Fruit fly (Drosophila melanogaster) whole organism, embryonic: ENCODE results near the gene Rpt4.

Experiments
- C15 ChIP-seq: fragments of 200-800 bp; sonication (Bioruptor generic); IDR thresholded peaks from 3 replicates; pipeline ENCODE4 v1.3.6; 2022; ENCODE audit warnings: missing biosample characterization, missing genetic modification characterization
- CG11398 ChIP-seq: fragments of 200-800 bp; sonication (Bioruptor generic); optimal IDR thresholded peaks from 2 replicates; lab custom pipeline; 2016; ENCODE audit warnings: missing biosample characterization, missing genetic modification characterization
- CG11456 ChIP-seq: fragments of 200-800 bp; sonication (Bioruptor generic); IDR thresholded peaks from 3 replicates; pipeline ENCODE4 v1.3.6; 2022; ENCODE audit warnings: missing biosample characterization, missing genetic modification characterization
- CG11695 ChIP-seq: fragments of 200-800 bp; sonication (Bioruptor generic); IDR thresholded peaks from 3 replicates; pipeline ENCODE4 v1.3.6; 2022; ENCODE audit warnings: missing biosample characterization, missing genetic modification characterization
- CG13624 ChIP-seq: fragments of 200-800 bp; sonication (Bioruptor generic); optimal IDR thresholded peaks from 2 replicates; lab custom pipeline; 2016; ENCODE audit warnings: missing biosample characterization, missing genetic modification characterization
- CG1529 ChIP-seq: fragments of 200-800 bp; sonication (Bioruptor generic); optimal IDR thresholded peaks from 3 replicates; lab custom pipeline; 2018; ENCODE audit warnings: missing biosample characterization, missing genetic modification characterization
- CG17361 ChIP-seq: fragments of 200-800 bp; sonication (Bioruptor generic); IDR thresholded peaks from 3 replicates; pipeline ENCODE4 v1.3.6; 2022; ENCODE audit warnings: missing biosample characterization, missing genetic modification characterization
- CG2678 ChIP-seq: fragments of 200-800 bp; sonication (Bioruptor generic); optimal IDR thresholded peaks from 3 replicates; lab custom pipeline; 2019; ENCODE audit warnings: missing biosample characterization, mild to moderate bottlenecking, missing genetic modification characterization, moderate library complexity
- CG30403 ChIP-seq: fragments of 200-800 bp; sonication (Bioruptor generic); optimal IDR thresholded peaks from 3 replicates; lab custom pipeline; 2016; ENCODE audit warnings: missing biosample characterization, missing genetic modification characterization
- CG31365 ChIP-seq: fragments of 200-800 bp; sonication (Bioruptor generic); optimal IDR thresholded peaks from 2 replicates; lab custom pipeline; 2018; ENCODE audit warnings: missing biosample characterization, mild to moderate bottlenecking, missing genetic modification characterization
- CG4730 ChIP-seq: fragments of 200-800 bp; sonication (Bioruptor generic); IDR thresholded peaks from 2 replicates; pipeline ENCODE4 v1.3.6; 2022; ENCODE audit warnings: missing biosample characterization, missing genetic modification characterization
- CG6683 ChIP-seq: fragments of 200-800 bp; sonication (Bioruptor generic); optimal IDR thresholded peaks from 2 replicates; lab custom pipeline; 2017; ENCODE audit warnings: missing biosample characterization, mild to moderate bottlenecking, missing genetic modification characterization, missing genetic modification reagents
- CG7786 ChIP-seq: fragments of 200-800 bp; sonication (Bioruptor generic); optimal IDR thresholded peaks from 2 replicates; lab custom pipeline; 2016; ENCODE audit warnings: missing biosample characterization, missing genetic modification characterization
- CG9932 ChIP-seq: fragments of 200-800 bp; sonication (Bioruptor generic); IDR thresholded peaks from 2 replicates; pipeline ENCODE4 v1.3.6; 2022; ENCODE audit warnings: missing biosample characterization, missing genetic modification characterization
- CrebB ChIP-seq: fragments of 200-800 bp; sonication (Bioruptor generic); optimal IDR thresholded peaks from 3 replicates; lab custom pipeline; 2018; ENCODE audit warnings: missing biosample characterization, mild to moderate bottlenecking, missing genetic modification characterization
- Drgx ChIP-seq: fragments of 200-800 bp; sonication (Bioruptor generic); IDR thresholded peaks from 2 replicates; pipeline ENCODE4 v1.3.6; 2022; ENCODE audit warnings: missing biosample characterization, missing genetic modification characterization
- Gug ChIP-seq: fragments of 200-800 bp; sonication (Bioruptor generic); IDR thresholded peaks from 4 replicates; pipeline ENCODE4 v1.3.6; 2022; ENCODE audit warnings: missing biosample characterization, missing genetic modification characterization
- HHEX ChIP-seq: fragments of 200-800 bp; sonication (Bioruptor generic); optimal IDR thresholded peaks from 3 replicates; lab custom pipeline; 2017; ENCODE audit warnings: missing biosample characterization, mild to moderate bottlenecking, missing genetic modification characterization, missing genetic modification reagents
- Hmr ChIP-seq: fragments of 200-800 bp; sonication (Bioruptor generic); optimal IDR thresholded peaks from 3 replicates; lab custom pipeline; 2017; ENCODE audit warnings: mild to moderate bottlenecking, missing biosample characterization, missing genetic modification reagents, missing genetic modification characterization
- Mad ChIP-seq: fragments of 200-800 bp; sonication (Bioruptor generic); optimal IDR thresholded peaks from 2 replicates; lab custom pipeline; 2016; ENCODE audit warnings: missing biosample characterization, missing genetic modification characterization
- Max ChIP-seq: fragments of 200-800 bp; sonication (Bioruptor generic); optimal IDR thresholded peaks from 2 replicates; lab custom pipeline; 2016; ENCODE audit warnings: missing biosample characterization, mild to moderate bottlenecking, missing genetic modification characterization
- Meics ChIP-seq: fragments of 200-800 bp; sonication (Bioruptor generic); optimal IDR thresholded peaks from 2 replicates; lab custom pipeline; 2017; ENCODE audit warnings: missing biosample characterization, mild to moderate bottlenecking, missing genetic modification characterization
- NC2β ChIP-seq: fragments of 200-800 bp; sonication (Bioruptor generic); optimal IDR thresholded peaks from 2 replicates; lab custom pipeline; 2016; ENCODE audit warnings: missing biosample characterization, missing genetic modification characterization
- Sox102F ChIP-seq: fragments of 200-800 bp; sonication (Bioruptor generic); optimal IDR thresholded peaks from 2 replicates; lab custom pipeline; 2018; ENCODE audit warnings: missing biosample characterization, mild to moderate bottlenecking, missing genetic modification characterization, moderate library complexity
- Trl ChIP-seq, 3 experiments: fragments of >200 bp in 2 of 3; fragments of 200-800 bp in 1 of 3; sonication (Bioruptor generic) in 1 of 3; optimal IDR thresholded peaks; 2 replicates in 1 of 3; 3 replicates in 2 of 3; lab custom pipeline; 2016 to 2017; ENCODE audit warnings: missing biosample characterization in 1 of 3, missing genetic modification characterization in 1 of 3
- Xbp1 ChIP-seq: fragments of 200-800 bp; sonication (Bioruptor generic); optimal IDR thresholded peaks from 3 replicates; lab custom pipeline; 2016; ENCODE audit warnings: missing biosample characterization, mild to moderate bottlenecking, missing genetic modification characterization
- Xrp1 ChIP-seq: fragments of 200-800 bp; sonication (Bioruptor generic); IDR thresholded peaks from 2 replicates; pipeline ENCODE4 v1.3.6; 2022; ENCODE audit warnings: missing biosample characterization, missing genetic modification characterization
- bcd ChIP-seq: fragments of 200-800 bp; sonication (Bioruptor generic); optimal IDR thresholded peaks from 2 replicates; lab custom pipeline; 2017; ENCODE audit warnings: missing biosample characterization, mild to moderate bottlenecking, missing genetic modification characterization
- chinmo ChIP-seq: fragments of 200-800 bp; sonication (Bioruptor generic); IDR thresholded peaks from 4 replicates; pipeline ENCODE4 v1.3.6; 2022; ENCODE audit warnings: missing biosample characterization, missing genetic modification characterization; ENCODE audit not compliant: partially characterized antibody
- crol ChIP-seq: fragments of 200-800 bp; sonication (Bioruptor generic); IDR thresholded peaks from 2 replicates; pipeline ENCODE4 v1.3.6; 2022; ENCODE audit warnings: missing biosample characterization, missing genetic modification characterization
- danr ChIP-seq: fragments of 200-800 bp; sonication (Bioruptor generic); IDR thresholded peaks from 2 replicates; pipeline ENCODE4 v1.3.6; 2022; ENCODE audit warnings: missing biosample characterization, missing genetic modification characterization
- gem ChIP-seq: fragments of 200-800 bp; sonication (Bioruptor generic); optimal IDR thresholded peaks from 2 replicates; lab custom pipeline; 2019; ENCODE audit warnings: missing biosample characterization, mild to moderate bottlenecking, missing genetic modification characterization, moderate library complexity
- hb ChIP-seq: fragments of 200-800 bp; sonication (Bioruptor generic); IDR thresholded peaks from 3 replicates; pipeline ENCODE4 v1.3.6; 2022; ENCODE audit warnings: missing biosample characterization, missing genetic modification characterization; ENCODE audit not compliant: partially characterized antibody
- ind ChIP-seq: fragments of 200-800 bp; sonication (Bioruptor generic); optimal IDR thresholded peaks from 3 replicates; lab custom pipeline; 2016; ENCODE audit warnings: missing biosample characterization, missing genetic modification characterization
- kay ChIP-seq: fragments of 200-800 bp; sonication (Bioruptor generic); optimal IDR thresholded peaks from 2 replicates; lab custom pipeline; 2016; ENCODE audit warnings: missing biosample characterization, missing genetic modification characterization
- lov ChIP-seq, 2 experiments: fragments of 200-800 bp in 1 of 2; fragments of >200 bp in 1 of 2; sonication (Bioruptor generic) in 1 of 2; IDR thresholded peaks in 1 of 2; optimal IDR thresholded peaks in 1 of 2; 2 replicates in 1 of 2; 3 replicates in 1 of 2; pipeline versions ENCODE4 v1.3.6 to Lab custom; 2017 to 2022; ENCODE audit warnings: missing biosample characterization in 1 of 2, missing genetic modification characterization in 1 of 2
- mam ChIP-seq: fragments of 200-800 bp; sonication (Bioruptor generic); optimal IDR thresholded peaks from 3 replicates; lab custom pipeline; 2016; ENCODE audit warnings: missing biosample characterization, missing genetic modification characterization
- mld ChIP-seq: fragments of 200-800 bp; sonication (Bioruptor generic); IDR thresholded peaks from 3 replicates; pipeline ENCODE4 v1.3.6; 2022; ENCODE audit warnings: missing biosample characterization, missing genetic modification characterization; ENCODE audit not compliant: partially characterized antibody
- nom ChIP-seq: fragments of 200-800 bp; sonication (Bioruptor generic); optimal IDR thresholded peaks from 2 replicates; lab custom pipeline; 2017; ENCODE audit warnings: missing biosample characterization, missing genetic modification characterization, mild to moderate bottlenecking, moderate library complexity, missing genetic modification reagents
- phol ChIP-seq: fragments of 200-800 bp; sonication (Bioruptor generic); optimal IDR thresholded peaks from 3 replicates; lab custom pipeline; 2018; ENCODE audit warnings: missing biosample characterization, mild to moderate bottlenecking, missing genetic modification characterization, moderate library complexity
- repo ChIP-seq: fragments of 200-800 bp; sonication (Bioruptor generic); optimal IDR thresholded peaks from 2 replicates; lab custom pipeline; 2016; ENCODE audit warnings: missing biosample characterization, missing genetic modification characterization
- row ChIP-seq: fragments of 200-800 bp; sonication (Bioruptor generic); IDR thresholded peaks from 3 replicates; pipeline ENCODE4 v1.3.6; 2022; ENCODE audit warnings: missing biosample characterization, missing genetic modification characterization
- run ChIP-seq: fragments of 200-800 bp; sonication (Bioruptor generic); optimal IDR thresholded peaks from 3 replicates; lab custom pipeline; 2018; ENCODE audit warnings: missing biosample characterization, mild to moderate bottlenecking, missing genetic modification characterization
- tgo ChIP-seq: fragments of 200-800 bp; sonication (Bioruptor generic); IDR thresholded peaks from 3 replicates; pipeline ENCODE4 v1.3.6; 2022; ENCODE audit warnings: missing biosample characterization, missing genetic modification characterization
- tup ChIP-seq: fragments of 200-800 bp; sonication (Bioruptor generic); optimal IDR thresholded peaks from 2 replicates; lab custom pipeline; 2016; ENCODE audit warnings: missing biosample characterization, mild to moderate bottlenecking, missing genetic modification characterization, moderate library complexity
- vvl ChIP-seq: fragments of 200-800 bp; sonication (Bioruptor generic); IDR thresholded peaks from 2 replicates; pipeline ENCODE4 v1.3.6; 2022; ENCODE audit warnings: missing biosample characterization, missing genetic modification characterization
- zfh1 ChIP-seq: fragments of 200-800 bp; sonication (Bioruptor generic); IDR thresholded peaks from 3 replicates; pipeline ENCODE4 v1.3.6; 2022; ENCODE audit warnings: missing biosample characterization, missing genetic modification characterization
- zfh2 ChIP-seq: fragments of 200-800 bp; sonication (Bioruptor generic); optimal IDR thresholded peaks from 2 replicates; lab custom pipeline; 2016; ENCODE audit warnings: missing biosample characterization, missing genetic modification characterization

The Rpt4 gene

DNA sequence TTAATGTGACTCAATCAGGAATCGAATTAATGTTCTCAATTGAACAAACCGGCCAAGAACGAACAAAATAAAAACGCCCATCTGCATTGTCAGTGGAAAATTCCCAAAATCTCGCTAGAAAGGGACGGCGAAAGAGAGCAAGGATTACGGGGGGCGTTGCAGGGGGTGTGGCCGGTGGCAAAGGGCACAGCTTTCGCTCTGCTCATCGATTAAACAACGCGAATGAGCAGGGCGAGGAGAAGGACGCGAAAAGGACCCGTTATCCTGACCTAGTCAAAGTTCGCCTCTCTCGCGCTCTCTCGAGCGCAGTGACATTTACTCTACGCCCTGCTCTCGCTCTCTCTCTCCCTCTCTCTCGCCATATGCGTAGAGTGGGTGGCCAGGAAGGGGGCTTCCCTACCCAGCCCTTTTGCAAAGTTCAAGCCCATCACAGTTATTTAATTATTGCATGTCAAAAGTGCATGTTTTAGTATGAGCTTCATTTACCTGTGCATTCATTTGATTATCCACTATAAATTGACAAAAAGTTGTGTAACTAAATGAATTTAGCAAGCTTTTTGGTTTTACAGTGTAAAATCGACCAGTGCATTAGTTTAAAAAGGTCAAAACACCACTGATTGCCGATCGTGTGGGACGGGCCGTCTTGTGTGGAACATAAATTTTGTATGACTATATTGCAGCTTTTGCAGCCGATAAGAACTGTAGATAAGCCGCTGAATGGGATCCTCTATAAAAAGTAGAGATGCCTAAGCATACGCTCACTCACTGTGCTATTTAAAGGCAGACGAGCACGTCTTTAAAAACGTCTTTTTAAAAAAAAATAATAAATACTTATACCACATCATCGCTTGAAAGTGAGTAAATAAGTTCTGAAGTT is 47.9 kb upstream of the Rpt4 start:
- TF ChIP-seq CG13624 (peak; percentile 22), Hmr (peak; percentile 23), row (GFP tag; lab: Robert Waterston, UW) (peak; percentile 40; the same call in 1 of the 3 replicates), CG11398 (GFP tag; lab: Kevin White, UChicago) (no peak), Trl (optimal IDR thresholded peaks at IDR 0.05; lab: Kevin White, UChicago) (peak; percentile 50 to 72), Trl (GFP tag; optimal IDR thresholded peaks at IDR 0.05; lab: Kevin White, UChicago) (no peak), mam (GFP tag; lab: Kevin White, UChicago) (peak; percentile 29), crol (peak; percentile 76), lov (optimal IDR thresholded peaks at IDR 0.05; lab: Kevin White, UChicago) (no peak), lov (GFP tag; IDR thresholded peaks at IDR 0.05; lab: Robert Waterston, UW) (no peak), NC2β (GFP tag; lab: Kevin White, UChicago) (no peak), zfh1 (GFP tag; lab: Robert Waterston, UW) (0 out of 3 replicates have a peak, but pooled peaks have one; percentile 30), mld (no peak), Gug (peak; percentile 56; the same call in 2 of the 4 replicates), CG9932 (peak; percentile 44), gem (tag; lab: Kevin White, UChicago) (peak; percentile 34), CG11695 (GFP tag; lab: Robert Waterston, UW) (0 out of 3 replicates have a peak, but pooled peaks have one; percentile 16), Max (GFP tag; lab: Kevin White, UChicago) (no peak), Meics (GFP tag; lab: Kevin White, UChicago) (peak; percentile 29), HHEX (peak; percentile 29), hb (no peak), zfh2 (peak; percentile 13), CG6683 (GFP tag; lab: Kevin White, UChicago) (no peak), C15 (GFP tag; lab: Robert Waterston, UW) (no peak), ind (GFP tag; lab: Kevin White, UChicago) (peak; percentile 24), tgo (0 out of 3 replicates have a peak, but pooled peaks have one; percentile 30), nom (peak; percentile 16), CG2678 (tag; lab: Kevin White, UChicago) (peak; percentile 41), Xbp1 (peak; percentile 38), run (tag; lab: Kevin White, UChicago) (no peak), CG30403 (GFP tag; lab: Kevin White, UChicago) (peak; percentile 45), phol (tag; lab: Kevin White, UChicago) (peak; percentile 2), bcd (GFP tag; lab: Kevin White, UChicago) (no peak), kay (GFP tag; lab: Kevin White, UChicago) (no peak), CG1529 (GFP tag; lab: Kevin White, UChicago) (no peak), vvl (no peak), Sox102F (GFP tag; lab: Kevin White, UChicago) (peak; percentile 35), chinmo (GFP tag; lab: Robert Waterston, UW) (no peak), Mad (GFP tag; lab: Kevin White, UChicago) (no peak), CG31365 (tag; lab: Kevin White, UChicago) (no peak), repo (GFP tag; lab: Kevin White, UChicago) (no peak), CrebB (tag; lab: Kevin White, UChicago) (no peak), Xrp1 (GFP tag; lab: Robert Waterston, UW) (peak; percentile 22; the same call in 1 of the 2 replicates), Drgx (GFP tag; lab: Robert Waterston, UW) (peak; percentile 64), CG17361 (GFP tag; lab: Robert Waterston, UW) (peak; percentile 41; the same call in 1 of the 3 replicates), tup (GFP tag; lab: Kevin White, UChicago) (no peak), danr (GFP tag; lab: Robert Waterston, UW) (no peak), CG4730 (GFP tag; lab: Robert Waterston, UW) (no peak), CG11456 (GFP tag; lab: Robert Waterston, UW) (0 out of 3 replicates have a peak, but pooled peaks have one; percentile 39), CG7786 (peak; percentile 31)
